Worm (Caenorhabditis elegans) whole organism, L3 larva: ENCODE measurements around the gene C46H3.1.

Experiments used
- R02D3.7 ChIP-seq: fragments of 150-350 bp; optimal IDR thresholded peaks from 2 replicates; lab custom pipeline; 2014; ENCODE audit warnings: missing biosample characterization, missing genetic modification characterization
- ZK546.5 ChIP-seq: sonication (generic microtip); optimal IDR thresholded peaks from 2 replicates; lab custom pipeline; 2017; ENCODE audit warnings: missing biosample characterization, missing genetic modification characterization
- aly-2 ChIP-seq: fragments of 150-350 bp; optimal IDR thresholded peaks from 2 replicates; lab custom pipeline; 2014; ENCODE audit warnings: missing biosample characterization, missing genetic modification characterization
- ama-1 ChIP-seq: fragments of 150-350 bp; optimal IDR thresholded peaks from 2 replicates; lab custom pipeline; 2018
- ceh-16 ChIP-seq: sonication (generic microtip); optimal IDR thresholded peaks from 2 replicates; lab custom pipeline; 2017; ENCODE audit warnings: missing biosample characterization, missing genetic modification characterization
- ceh-28 ChIP-seq: fragments of 150-350 bp; optimal IDR thresholded peaks from 2 replicates; lab custom pipeline; 2014; ENCODE audit warnings: missing biosample characterization, missing genetic modification reagents, missing genetic modification characterization
- ceh-9 ChIP-seq: sonication (generic microtip); optimal IDR thresholded peaks from 2 replicates; lab custom pipeline; 2018; ENCODE audit warnings: missing biosample characterization, missing genetic modification characterization
- egl-5 ChIP-seq: fragments of 150-350 bp; optimal IDR thresholded peaks from 2 replicates; lab custom pipeline; 2017; ENCODE audit warnings: missing biosample characterization, missing genetic modification reagents, missing genetic modification characterization, inconsistent platforms
- elt-1 ChIP-seq: fragments of 150-350 bp; optimal IDR thresholded peaks from 2 replicates; lab custom pipeline; 2014; ENCODE audit warnings: missing biosample characterization, missing genetic modification characterization
- elt-2 ChIP-seq: sonication (generic microtip); optimal IDR thresholded peaks from 2 replicates; lab custom pipeline; 2016; ENCODE audit warnings: missing genetic modification reagents, mild to moderate bottlenecking, missing genetic modification characterization, missing compliant biosample characterization
- elt-3 ChIP-seq, 3 experiments: fragments of 150-350 bp in 1 of 3; sonication (generic microtip) in 2 of 3; optimal IDR thresholded peaks; 2 replicates in 2 of 3; 4 replicates in 1 of 3; lab custom pipeline; 2014 to 2017; ENCODE audit warnings: missing biosample characterization in 3 of 3, missing genetic modification characterization in 3 of 3
- eor-1 ChIP-seq, 2 experiments: fragments of 150-350 bp; optimal IDR thresholded peaks; 2 replicates each; lab custom pipeline; 2014 to 2018; ENCODE audit warnings: missing biosample characterization in 2 of 2, missing genetic modification characterization in 2 of 2
- fkh-10 ChIP-seq: sonication (generic microtip); optimal IDR thresholded peaks from 2 replicates; lab custom pipeline; 2017; ENCODE audit warnings: missing biosample characterization, missing genetic modification reagents, missing genetic modification characterization
- hmg-11 ChIP-seq: sonication (generic microtip); optimal IDR thresholded peaks from 2 replicates; lab custom pipeline; 2016; ENCODE audit warnings: missing genetic modification characterization, missing compliant biosample characterization
- jun-1 ChIP-seq: fragments of 150-350 bp; optimal IDR thresholded peaks from 2 replicates; lab custom pipeline; 2014; ENCODE audit warnings: missing biosample characterization, missing genetic modification reagents, missing genetic modification characterization
- lin-15B ChIP-seq: fragments of 150-350 bp; optimal IDR thresholded peaks from 2 replicates; lab custom pipeline; 2014; ENCODE audit warnings: missing biosample characterization, missing genetic modification characterization
- lin-39 ChIP-seq: fragments of 150-350 bp; optimal IDR thresholded peaks from 2 replicates; lab custom pipeline; 2018; ENCODE audit warnings: missing biosample characterization, missing genetic modification reagents, missing genetic modification characterization
- lsy-12 ChIP-seq: sonication (generic microtip); optimal IDR thresholded peaks from 2 replicates; lab custom pipeline; 2016; ENCODE audit warnings: mild to moderate bottlenecking, missing genetic modification characterization, missing compliant biosample characterization
- mml-1 ChIP-seq: fragments of 150-350 bp; sonication (generic microtip); optimal IDR thresholded peaks from 3 replicates; lab custom pipeline; 2014; ENCODE audit warnings: missing biosample characterization, missing genetic modification characterization
- nfya-1 ChIP-seq: sonication (generic microtip); optimal IDR thresholded peaks from 2 replicates; lab custom pipeline; 2017; ENCODE audit warnings: missing genetic modification characterization, mild to moderate bottlenecking, missing compliant biosample characterization, antibody characterized with exemption, moderate library complexity; ENCODE audit not compliant: insufficient read depth
- nhr-11 ChIP-seq: fragments of 150-350 bp; optimal IDR thresholded peaks from 2 replicates; lab custom pipeline; 2014; ENCODE audit warnings: missing biosample characterization, missing genetic modification characterization
- nhr-12 ChIP-seq: fragments of 150-350 bp; optimal IDR thresholded peaks from 2 replicates; lab custom pipeline; 2014; ENCODE audit warnings: missing biosample characterization, missing genetic modification characterization
- nhr-23 ChIP-seq: fragments of 150-350 bp; optimal IDR thresholded peaks from 2 replicates; lab custom pipeline; 2014; ENCODE audit warnings: missing biosample characterization, missing genetic modification reagents, missing genetic modification characterization
- nhr-237 ChIP-seq: fragments of 150-350 bp; optimal IDR thresholded peaks from 2 replicates; lab custom pipeline; 2014; ENCODE audit warnings: missing biosample characterization, missing genetic modification characterization
- nhr-25 ChIP-seq: sonication (generic microtip); optimal IDR thresholded peaks from 2 replicates; lab custom pipeline; 2017; ENCODE audit warnings: missing biosample characterization, missing genetic modification characterization
- nhr-28 ChIP-seq: fragments of 150-350 bp; optimal IDR thresholded peaks from 2 replicates; lab custom pipeline; 2014; ENCODE audit warnings: missing biosample characterization, missing genetic modification characterization
- nhr-43 ChIP-seq: sonication (generic microtip); optimal IDR thresholded peaks from 2 replicates; lab custom pipeline; 2016; ENCODE audit warnings: mild to moderate bottlenecking, missing genetic modification characterization, missing compliant biosample characterization; ENCODE audit not compliant: poor library complexity, severe bottlenecking
- nhr-67 ChIP-seq: fragments of 150-350 bp; optimal IDR thresholded peaks from 2 replicates; lab custom pipeline; 2014; ENCODE audit warnings: missing biosample characterization, missing genetic modification characterization
- nhr-77 ChIP-seq: fragments of 150-350 bp; optimal IDR thresholded peaks from 2 replicates; lab custom pipeline; 2014; ENCODE audit warnings: missing biosample characterization, missing genetic modification characterization
- pha-4 ChIP-seq: fragments of 150-350 bp; optimal IDR thresholded peaks from 2 replicates; lab custom pipeline; 2014; ENCODE audit warnings: missing biosample characterization, missing genetic modification reagents, missing genetic modification characterization
- pqm-1 ChIP-seq: fragments of 150-350 bp; optimal IDR thresholded peaks from 2 replicates; lab custom pipeline; 2017; ENCODE audit warnings: missing biosample characterization, missing genetic modification characterization, inconsistent platforms
- sea-2 ChIP-seq: fragments of 150-350 bp; sonication (generic microtip); optimal IDR thresholded peaks from 4 replicates; lab custom pipeline; 2014; ENCODE audit warnings: missing biosample characterization, missing genetic modification reagents, missing genetic modification characterization
- skn-1 ChIP-seq: fragments of 150-350 bp; optimal IDR thresholded peaks from 2 replicates; lab custom pipeline; 2014; ENCODE audit warnings: missing biosample characterization, missing genetic modification characterization
- tbx-2 ChIP-seq: sonication (generic microtip); optimal IDR thresholded peaks from 2 replicates; lab custom pipeline; 2016; ENCODE audit warnings: mild to moderate bottlenecking, missing genetic modification characterization, missing compliant biosample characterization
- unc-62 ChIP-seq: fragments of 150-350 bp; sonication (generic microtip); optimal IDR thresholded peaks from 4 replicates; lab custom pipeline; 2014; ENCODE audit warnings: missing biosample characterization, missing genetic modification reagents, missing genetic modification characterization
- zag-1 ChIP-seq: fragments of 150-350 bp; optimal IDR thresholded peaks from 2 replicates; lab custom pipeline; 2014; ENCODE audit warnings: missing biosample characterization, missing genetic modification characterization
- ztf-11 ChIP-seq: fragments of 150-350 bp; optimal IDR thresholded peaks from 2 replicates; lab custom pipeline; 2014; ENCODE audit warnings: missing biosample characterization, missing genetic modification characterization
- ztf-4 ChIP-seq: fragments of 150-350 bp; optimal IDR thresholded peaks from 2 replicates; lab custom pipeline; 2014; ENCODE audit warnings: missing biosample characterization, missing genetic modification characterization

Gene C46H3.1

ce11 chrX:1244235-1244634 lies 35.0 kb downstream of the C46H3.1 start:
- TF ChIP-seq ztf-4 (no peak), elt-3 (tag; optimal IDR thresholded peaks at IDR 0.05; lab: Kevin White, UChicago) (no peak), lin-15B (tag; lab: Kevin White, UChicago) (no peak), ceh-28 (tag; lab: Kevin White, UChicago) (peak; percentile 20)

DNA sequence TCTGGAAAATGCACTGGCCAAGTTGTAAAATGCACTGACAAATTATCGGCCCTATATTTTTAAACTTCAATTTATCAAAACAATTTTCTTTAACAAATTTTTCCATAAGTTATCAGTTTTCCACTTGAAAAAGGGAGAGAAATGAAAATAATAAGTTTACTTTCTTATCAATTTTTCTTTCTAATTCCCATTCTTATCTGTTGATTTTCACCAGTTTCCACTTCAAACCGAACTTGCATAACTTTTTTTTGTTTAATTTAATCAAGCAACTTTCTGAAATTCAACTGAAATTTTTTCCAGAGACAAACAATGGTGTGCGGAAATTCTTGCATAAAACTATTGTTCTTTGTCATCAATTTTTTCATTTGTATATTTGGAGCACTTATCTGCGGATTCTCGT lies 36.5 kb downstream of the C46H3.1 start, which contains the start of gene tsp-9:
Gene tsp-9 (plus strand): TSS at position 301 of the 400 bp plus-strand sequence.
- no peak for TF ChIP-seq ztf-11 (tag; lab: Kevin White, UChicago)
- no peak for TF ChIP-seq unc-62
- TF ChIP-seq egl-5 (tag; lab: Kevin White, UChicago) = no peak
- no peak for TF ChIP-seq lsy-12 (tag; lab: Kevin White, UChicago)
- TF ChIP-seq pha-4 (tag; lab: Kevin White, UChicago) = peak; percentile 17
- TF ChIP-seq aly-2 = no peak
- no peak for TF ChIP-seq sea-2 (GFP tag; lab: Kevin White, UChicago)
- no peak for TF ChIP-seq nhr-25 (tag; lab: Kevin White, UChicago)
- TF ChIP-seq nhr-28 (tag; lab: Kevin White, UChicago) = no peak
- TF ChIP-seq ama-1 (lab: Kevin White, UChicago) = no peak
- TF ChIP-seq mml-1 = no peak
- TF ChIP-seq elt-2 (tag; lab: Kevin White, UChicago) = peak; percentile 64
- TF ChIP-seq fkh-10 (GFP tag; lab: Kevin White, UChicago) = no peak
- no peak for TF ChIP-seq nhr-237 (tag; lab: Kevin White, UChicago)
- no peak for TF ChIP-seq jun-1 (tag; lab: Kevin White, UChicago)
- TF ChIP-seq ceh-9 (tag; lab: Kevin White, UChicago) = no peak
- TF ChIP-seq ztf-4 = no peak
- TF ChIP-seq nfya-1 = no peak
- TF ChIP-seq, all 47 proteins: peak for 2

DNA sequence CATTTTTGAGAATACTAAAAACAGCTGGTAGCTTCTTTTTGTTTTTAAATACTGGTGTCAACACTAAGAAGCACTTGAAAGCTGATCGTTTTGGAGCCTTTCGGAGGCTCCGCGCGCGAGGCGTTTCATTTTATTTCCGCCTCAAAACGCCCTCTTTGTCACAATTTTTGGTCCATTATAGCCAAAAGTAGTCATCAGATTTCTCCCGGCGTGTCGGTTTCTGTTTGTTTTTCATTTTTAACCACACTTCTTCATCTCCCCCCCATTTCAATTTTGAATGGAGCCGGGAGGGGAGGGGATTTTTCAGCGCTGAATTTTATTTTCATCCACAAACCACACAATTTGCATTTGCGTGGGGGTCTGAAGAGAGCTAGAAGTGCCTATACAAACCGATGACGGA lies 40.5 kb downstream of the C46H3.1 start, which contains the start of gene C25G6.4:
Gene C25G6.4 (minus strand): TSS at position 101 of the 400 bp plus-strand sequence.
- no peak for TF ChIP-seq hmg-11

DNA sequence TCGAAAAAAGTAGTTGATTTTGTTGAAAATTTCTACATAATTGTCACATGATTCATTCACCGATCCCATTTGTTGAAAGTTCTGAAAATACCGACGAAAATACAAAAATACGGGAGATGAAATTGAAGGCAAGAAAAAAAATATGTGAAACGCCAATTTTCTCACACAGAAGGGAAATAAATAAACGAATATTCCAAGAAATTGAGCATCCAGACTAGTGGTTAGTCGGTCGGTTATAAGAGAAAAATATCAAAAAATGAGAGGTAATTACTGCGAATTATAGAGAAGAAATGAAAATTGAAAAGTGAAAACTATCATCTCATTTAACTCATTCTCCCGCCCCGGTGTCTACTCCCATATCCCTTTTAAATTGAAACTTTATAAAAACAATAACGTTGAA lies 46.4 kb downstream of the C46H3.1 start, which contains the start of gene npr-11:
Gene npr-11 (minus strand): TSS at position 101 of the 400 bp plus-strand sequence.
- no peak for TF ChIP-seq tbx-2
- no peak for TF ChIP-seq hmg-11
- no peak for TF ChIP-seq nhr-11 (tag; lab: Kevin White, UChicago)
- no peak for TF ChIP-seq lin-39 (tag; lab: Kevin White, UChicago)
- TF ChIP-seq nhr-12 (tag; lab: Kevin White, UChicago) = no peak
- TF ChIP-seq unc-62 = no peak
- TF ChIP-seq R02D3.7 (tag; lab: Kevin White, UChicago) = no peak
- no peak for TF ChIP-seq skn-1 (tag; lab: Kevin White, UChicago)
- no peak for TF ChIP-seq nhr-67 (tag; lab: Kevin White, UChicago)
- no peak for TF ChIP-seq ZK546.5 (tag; lab: Kevin White, UChicago)
- no peak for TF ChIP-seq elt-1 (tag; lab: Kevin White, UChicago)
- TF ChIP-seq eor-1 (tag; optimal IDR thresholded peaks at IDR 0.05; lab: Kevin White, UChicago) = no peak
- TF ChIP-seq nhr-77 (tag; lab: Kevin White, UChicago) = no peak
- no peak for TF ChIP-seq nhr-25 (tag; lab: Kevin White, UChicago)
- no peak for TF ChIP-seq lsy-12 (tag; lab: Kevin White, UChicago)
- no peak for TF ChIP-seq pqm-1 (tag; lab: Kevin White, UChicago)

DNA sequence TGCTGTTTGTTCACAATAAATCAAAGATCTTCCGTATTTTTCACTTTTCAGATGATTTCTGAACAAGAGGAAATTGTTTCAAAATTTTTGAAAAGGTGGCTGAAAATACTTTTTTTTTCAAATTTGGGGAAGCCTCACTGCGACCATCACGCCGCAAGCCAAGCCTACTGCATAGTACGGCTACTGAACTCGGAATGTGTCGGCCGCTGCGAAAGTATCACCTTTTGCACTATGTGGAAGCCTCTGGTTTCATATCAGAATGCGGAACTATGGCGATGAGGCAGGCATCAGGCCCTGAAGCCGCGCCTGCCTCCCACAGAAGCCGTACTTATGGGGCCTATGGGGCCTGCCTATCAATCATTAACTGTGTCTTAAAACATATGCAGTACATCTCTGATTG lies 48.5 kb downstream of the C46H3.1 start:
- TF ChIP-seq pqm-1 (tag; lab: Kevin White, UChicago) (no peak), lin-39 (tag; lab: Kevin White, UChicago) (no peak), zag-1 (tag; lab: Kevin White, UChicago) (no peak), ceh-16 (no peak), ama-1 (lab: Kevin White, UChicago) (no peak), nhr-67 (tag; lab: Kevin White, UChicago) (no peak), nfya-1 (no peak), nhr-237 (tag; lab: Kevin White, UChicago) (no peak), ZK546.5 (tag; lab: Kevin White, UChicago) (no peak), nhr-23 (no peak), lin-15B (tag; lab: Kevin White, UChicago) (no peak), tbx-2 (no peak), pha-4 (tag; lab: Kevin White, UChicago) (no peak), nhr-43 (no peak)
